Fruit fly (Drosophila melanogaster): ENCODE results near the gene PK1-R.

PK1-R gene

dm6 chr3R:14054103-14054502 lies 48.8 kb downstream of the PK1-R start:
- TF ChIP-seq fkh (GFP tag; optimal IDR thresholded peaks at IDR 0.05) (peak; percentile 73), CG10669 (GFP tag; optimal IDR thresholded peaks at IDR 0.05) (no peak)

dm6 chr3R:14053037-14053808 lies 49.7 kb downstream of the PK1-R start:
- TF ChIP-seq CG3919 (GFP tag; optimal IDR thresholded peaks at IDR 0.05) (peak; percentile 94), dac (GFP tag; optimal IDR thresholded peaks at IDR 0.05) (peak; percentile 90), esn (GFP tag; optimal IDR thresholded peaks at IDR 0.05) (peak; percentile 89), Ets96B (tag; optimal IDR thresholded peaks at IDR 0.05) (peak; percentile 95), CG11294 (GFP tag; IDR thresholded peaks at IDR 0.05) (peak; percentile 92), fd85E (GFP tag; optimal IDR thresholded peaks at IDR 0.05) (peak; percentile 72), Lpt (GFP tag; optimal IDR thresholded peaks at IDR 0.05) (peak; percentile 91), vri (GFP tag; optimal IDR thresholded peaks at IDR 0.05) (peak; percentile 83), Gug (GFP tag; IDR thresholded peaks at IDR 0.05) (peak; percentile 95), CG15336 (GFP tag; IDR thresholded peaks at IDR 0.05) (peak; percentile 96), lz (GFP tag; optimal IDR thresholded peaks at IDR 0.05) (peak; percentile 82), CG8632 (GFP tag; optimal IDR thresholded peaks at IDR 0.05) (peak; percentile 94), CG11902 (GFP tag; optimal IDR thresholded peaks at IDR 0.05) (peak; percentile 91), acj6 (GFP tag; optimal IDR thresholded peaks at IDR 0.05) (peak; percentile 95), achi (GFP tag; optimal IDR thresholded peaks at IDR 0.05) (peak; percentile 94), CG6808 (GFP tag; optimal IDR thresholded peaks at IDR 0.05) (peak; percentile 91), Eip75B (GFP tag; optimal IDR thresholded peaks at IDR 0.05) (peak; percentile 78), CG11762 (GFP tag; optimal IDR thresholded peaks at IDR 0.05; ENCODE audit: insufficient read depth) (peak; percentile 87), CG9139 (GFP tag; optimal IDR thresholded peaks at IDR 0.05) (peak; percentile 88), CG1621 (tag; optimal IDR thresholded peaks at IDR 0.05) (peak; percentile 90), CG7368 (GFP tag; optimal IDR thresholded peaks at IDR 0.05) (peak; percentile 86), CG6792 (GFP tag; optimal IDR thresholded peaks at IDR 0.05) (peak; percentile 92), fd59A (GFP tag; optimal IDR thresholded peaks at IDR 0.05) (peak; percentile 91), Sox15 (GFP tag; optimal IDR thresholded peaks at IDR 0.05) (peak; percentile 85), Ets21C (GFP tag; optimal IDR thresholded peaks at IDR 0.05) (peak; percentile 70), ss (GFP tag; optimal IDR thresholded peaks at IDR 0.05) (peak; percentile 88 to 90), topi (GFP tag; optimal IDR thresholded peaks at IDR 0.05) (peak; percentile 86), svp (GFP tag) (peak; percentile 92), Eip93F (GFP tag; optimal IDR thresholded peaks at IDR 0.05) (peak; percentile 87), OdsH (GFP tag; optimal IDR thresholded peaks at IDR 0.05) (peak; percentile 95), CG3032 (tag; optimal IDR thresholded peaks at IDR 0.05) (peak; percentile 94), Sox14 (GFP tag; optimal IDR thresholded peaks at IDR 0.05) (peak; percentile 80), Hr38 (GFP tag; optimal IDR thresholded peaks at IDR 0.05) (no peak), Hr4 (GFP tag; optimal IDR thresholded peaks at IDR 0.05) (peak; percentile 88), Smox (GFP tag; optimal IDR thresholded peaks at IDR 0.05) (peak; percentile 81), CG6163 (GFP tag; IDR thresholded peaks at IDR 0.05) (peak; percentile 98), Met (GFP tag; optimal IDR thresholded peaks at IDR 0.05) (peak; percentile 85), pdm3 (GFP tag; optimal IDR thresholded peaks at IDR 0.05) (peak; percentile 86), CG10631 (GFP tag; optimal IDR thresholded peaks at IDR 0.05) (peak; percentile 94), CG10669 (GFP tag; optimal IDR thresholded peaks at IDR 0.05) (peak; percentile 92), CG8319 (GFP tag; optimal IDR thresholded peaks at IDR 0.05) (peak; percentile 90), CG32006 (GFP tag; optimal IDR thresholded peaks at IDR 0.05) (peak; percentile 97), CG31627 (GFP tag; optimal IDR thresholded peaks at IDR 0.05) (peak; percentile 80), CG34406 (GFP tag; optimal IDR thresholded peaks at IDR 0.05) (peak; percentile 93), salr (GFP tag; optimal IDR thresholded peaks at IDR 0.05) (peak; percentile 82 to 87), CG4318 (GFP tag; optimal IDR thresholded peaks at IDR 0.05) (peak; percentile 95), CG6854 (GFP tag; optimal IDR thresholded peaks at IDR 0.05) (peak; percentile 86)
